Worm (Caenorhabditis elegans) whole organism, late embryonic: Measurements from ENCODE around the gene F41E6.8.

ENCODE experiments used
- C08G9.2 ChIP-seq: sonication (generic microtip); optimal IDR thresholded peaks from 2 replicates; lab custom pipeline; 2016; ENCODE audit warnings: mild to moderate bottlenecking, missing genetic modification characterization, moderate library complexity, missing compliant biosample characterization
- C38D4.7 ChIP-seq: fragments of 200-800 bp; sonication (Bioruptor generic); optimal IDR thresholded peaks from 2 replicates; lab custom pipeline; 2018; ENCODE audit warnings: mild to moderate bottlenecking, missing genetic modification characterization, moderate library complexity, missing compliant biosample characterization
- F13H6.1 ChIP-seq: sonication (generic microtip); optimal IDR thresholded peaks from 2 replicates; lab custom pipeline; 2016; ENCODE audit warnings: missing genetic modification characterization, missing compliant biosample characterization
- K02D7.2 ChIP-seq: sonication (generic microtip); optimal IDR thresholded peaks from 2 replicates; lab custom pipeline; 2017; ENCODE audit warnings: mild to moderate bottlenecking, missing genetic modification characterization, missing compliant biosample characterization
- K09A11.1 ChIP-seq: sonication (generic microtip); optimal IDR thresholded peaks from 2 replicates; lab custom pipeline; 2017; ENCODE audit warnings: antibody characterized with exemption, mild to moderate bottlenecking, missing genetic modification characterization, missing compliant biosample characterization; ENCODE audit not compliant: insufficient read depth
- ahr-1 ChIP-seq: sonication (generic microtip); optimal IDR thresholded peaks from 2 replicates; lab custom pipeline; 2016; ENCODE audit warnings: missing genetic modification characterization, missing compliant biosample characterization
- ceh-14 ChIP-seq: sonication (generic microtip); optimal IDR thresholded peaks from 2 replicates; lab custom pipeline; 2016; ENCODE audit warnings: missing genotype, missing genetic modification characterization, missing compliant biosample characterization
- ceh-19 ChIP-seq: fragments of 200-800 bp; sonication (Bioruptor generic); optimal IDR thresholded peaks from 2 replicates; lab custom pipeline; 2018; ENCODE audit warnings: mild to moderate bottlenecking, missing genetic modification characterization, missing compliant biosample characterization
- ceh-2 ChIP-seq: sonication (generic microtip); optimal IDR thresholded peaks from 2 replicates; lab custom pipeline; 2016; ENCODE audit warnings: missing genotype, missing genetic modification characterization, missing compliant biosample characterization
- ceh-22 ChIP-seq: sonication (generic microtip); optimal IDR thresholded peaks from 2 replicates; lab custom pipeline; 2017; ENCODE audit warnings: missing biosample characterization, missing genetic modification characterization
- ceh-24 ChIP-seq: sonication (generic microtip); optimal IDR thresholded peaks from 2 replicates; lab custom pipeline; 2016; ENCODE audit warnings: mild to moderate bottlenecking, missing genetic modification characterization, missing compliant biosample characterization
- ceh-45 ChIP-seq: fragments of 200-800 bp; sonication (Bioruptor generic); IDR thresholded peaks from 2 replicates; pipeline ENCODE4 v1.3.6; 2022; ENCODE audit warnings: missing genetic modification reagents, missing genetic modification characterization, missing compliant biosample characterization
- ceh-6 ChIP-seq: fragments of 200-800 bp; sonication (Bioruptor generic); optimal IDR thresholded peaks from 2 replicates; lab custom pipeline; 2018; ENCODE audit warnings: mild to moderate bottlenecking, missing genetic modification characterization, missing compliant biosample characterization
- dmd-4 ChIP-seq: sonication (generic microtip); optimal IDR thresholded peaks from 2 replicates; lab custom pipeline; 2016; ENCODE audit warnings: borderline replicate concordance, missing genetic modification characterization, missing compliant biosample characterization
- dve-1 ChIP-seq: sonication (generic microtip); optimal IDR thresholded peaks from 2 replicates; lab custom pipeline; 2017; ENCODE audit warnings: antibody characterized with exemption, mild to moderate bottlenecking, missing genetic modification characterization, missing compliant biosample characterization
- elt-2 ChIP-seq: sonication (generic microtip); optimal IDR thresholded peaks from 2 replicates; lab custom pipeline; 2016; ENCODE audit warnings: missing genetic modification reagents, missing genetic modification characterization, missing compliant biosample characterization
- elt-4 ChIP-seq: sonication (generic microtip); optimal IDR thresholded peaks from 2 replicates; lab custom pipeline; 2016; ENCODE audit warnings: missing genetic modification characterization, missing compliant biosample characterization
- ets-4 ChIP-seq: sonication (generic microtip); optimal IDR thresholded peaks from 2 replicates; lab custom pipeline; 2016; ENCODE audit warnings: missing genetic modification characterization, missing compliant biosample characterization
- eyg-1 ChIP-seq: sonication (generic microtip); optimal IDR thresholded peaks from 2 replicates; lab custom pipeline; 2016; ENCODE audit warnings: missing genotype, missing genetic modification characterization, missing compliant biosample characterization
- fax-1 ChIP-seq: sonication (generic microtip); optimal IDR thresholded peaks from 2 replicates; lab custom pipeline; 2016; ENCODE audit warnings: missing genotype, missing genetic modification characterization, missing compliant biosample characterization
- fkh-10 ChIP-seq: fragments of 150-350 bp; optimal IDR thresholded peaks from 2 replicates; lab custom pipeline; 2014; ENCODE audit warnings: missing biosample characterization, missing genetic modification reagents, missing genetic modification characterization
- gmeb-2 ChIP-seq: sonication (generic microtip); optimal IDR thresholded peaks from 2 replicates; lab custom pipeline; 2016; ENCODE audit warnings: missing genetic modification characterization, inconsistent platforms, missing compliant biosample characterization
- hlh-13 ChIP-seq: fragments of 200-800 bp; sonication (Bioruptor generic); optimal IDR thresholded peaks from 2 replicates; lab custom pipeline; 2018; ENCODE audit warnings: mild to moderate bottlenecking, missing genetic modification characterization, missing compliant biosample characterization
- hlh-30 ChIP-seq: sonication (generic microtip); optimal IDR thresholded peaks from 2 replicates; lab custom pipeline; 2017; ENCODE audit warnings: antibody characterized with exemption, missing genetic modification characterization, missing compliant biosample characterization; ENCODE audit not compliant: insufficient read depth
- hlh-8 ChIP-seq: sonication (generic microtip); optimal IDR thresholded peaks from 2 replicates; lab custom pipeline; 2016; ENCODE audit warnings: missing genotype, missing genetic modification characterization, missing compliant biosample characterization
- lim-6 ChIP-seq: sonication (generic microtip); optimal IDR thresholded peaks from 2 replicates; lab custom pipeline; 2016; ENCODE audit warnings: missing genetic modification characterization, missing compliant biosample characterization
- lin-11 ChIP-seq: fragments of 200-800 bp; sonication (Bioruptor generic); optimal IDR thresholded peaks from 2 replicates; lab custom pipeline; 2018; ENCODE audit warnings: mild to moderate bottlenecking, missing genetic modification characterization, missing compliant biosample characterization
- madf-2 ChIP-seq: sonication (generic microtip); optimal IDR thresholded peaks from 2 replicates; lab custom pipeline; 2017; ENCODE audit warnings: missing genetic modification characterization, missing compliant biosample characterization
- nhr-11 ChIP-seq: fragments of 150-350 bp; optimal IDR thresholded peaks from 2 replicates; lab custom pipeline; 2014; ENCODE audit warnings: missing biosample characterization, missing genetic modification characterization
- nhr-232 ChIP-seq: sonication (generic microtip); optimal IDR thresholded peaks from 2 replicates; lab custom pipeline; 2016; ENCODE audit warnings: missing genetic modification characterization, missing compliant biosample characterization
- npax-4 ChIP-seq: sonication (generic microtip); optimal IDR thresholded peaks from 2 replicates; lab custom pipeline; 2016; ENCODE audit warnings: missing genetic modification characterization, missing compliant biosample characterization
- odd-2 ChIP-seq: sonication (generic microtip); optimal IDR thresholded peaks from 2 replicates; lab custom pipeline; 2017; ENCODE audit warnings: antibody characterized with exemption, mild to moderate bottlenecking, missing genetic modification characterization, missing compliant biosample characterization
- pag-3 ChIP-seq: sonication (generic microtip); optimal IDR thresholded peaks from 2 replicates; lab custom pipeline; 2016; ENCODE audit warnings: missing compliant biosample characterization, missing genetic modification characterization, borderline replicate concordance
- pat-9 ChIP-seq: fragments of 200-800 bp; sonication (Bioruptor generic); optimal IDR thresholded peaks from 2 replicates; lab custom pipeline; 2018; ENCODE audit warnings: mild to moderate bottlenecking, missing genetic modification characterization, moderate library complexity, missing compliant biosample characterization
- pax-1 ChIP-seq: fragments of 150-350 bp; optimal IDR thresholded peaks from 2 replicates; lab custom pipeline; 2014; ENCODE audit warnings: missing biosample characterization, missing genetic modification characterization
- pha-2 ChIP-seq: sonication (generic microtip); optimal IDR thresholded peaks from 2 replicates; lab custom pipeline; 2017; ENCODE audit warnings: mild to moderate bottlenecking, missing genetic modification characterization, missing compliant biosample characterization
- pha-4 ChIP-seq: fragments of 150-350 bp; optimal IDR thresholded peaks from 2 replicates; lab custom pipeline; 2018; ENCODE audit warnings: missing biosample characterization, missing genetic modification reagents, missing genetic modification characterization
- pqm-1 ChIP-seq: sonication (generic microtip); optimal IDR thresholded peaks from 2 replicates; lab custom pipeline; 2016; ENCODE audit warnings: missing genetic modification characterization, missing compliant biosample characterization
- pros-1 ChIP-seq: fragments of 150-350 bp; optimal IDR thresholded peaks from 2 replicates; lab custom pipeline; 2014; ENCODE audit warnings: missing biosample characterization, missing genetic modification reagents, missing genetic modification characterization
- ref-2 ChIP-seq: sonication (generic microtip); optimal IDR thresholded peaks from 2 replicates; lab custom pipeline; 2016; ENCODE audit warnings: missing genetic modification characterization, missing compliant biosample characterization
- rnt-1 ChIP-seq: sonication (generic microtip); optimal IDR thresholded peaks from 2 replicates; lab custom pipeline; 2016; ENCODE audit warnings: missing genetic modification characterization, missing compliant biosample characterization
- sox-2 ChIP-seq: fragments of 200-800 bp; sonication (Bioruptor generic); IDR thresholded peaks from 2 replicates; pipeline ENCODE4 v1.3.6; 2022; ENCODE audit warnings: missing genetic modification reagents, missing genetic modification characterization, missing compliant biosample characterization
- tbx-7 ChIP-seq: sonication (generic microtip); optimal IDR thresholded peaks from 2 replicates; lab custom pipeline; 2016; ENCODE audit warnings: missing genotype, missing genetic modification characterization, missing compliant biosample characterization
- ttx-3 ChIP-seq: sonication (generic microtip); optimal IDR thresholded peaks from 2 replicates; lab custom pipeline; 2016; ENCODE audit warnings: missing genetic modification reagents, missing genetic modification characterization, missing compliant biosample characterization
- unc-42 ChIP-seq: sonication (generic microtip); optimal IDR thresholded peaks from 2 replicates; lab custom pipeline; 2016; ENCODE audit warnings: missing genotype, missing genetic modification characterization, missing compliant biosample characterization
- unc-55 ChIP-seq: sonication (generic microtip); optimal IDR thresholded peaks from 2 replicates; lab custom pipeline; 2017; ENCODE audit warnings: missing biosample characterization, missing genetic modification reagents, missing genetic modification characterization
- unc-86 ChIP-seq: sonication (generic microtip); optimal IDR thresholded peaks from 2 replicates; lab custom pipeline; 2016; ENCODE audit warnings: missing genetic modification characterization, missing compliant biosample characterization
- zip-5 ChIP-seq: sonication (generic microtip); optimal IDR thresholded peaks from 2 replicates; lab custom pipeline; 2016; ENCODE audit warnings: missing genetic modification characterization, missing compliant biosample characterization
- ztf-16 ChIP-seq: sonication (generic microtip); optimal IDR thresholded peaks from 2 replicates; lab custom pipeline; 2017; ENCODE audit warnings: missing genetic modification characterization, missing compliant biosample characterization

Gene F41E6.8

DNA sequence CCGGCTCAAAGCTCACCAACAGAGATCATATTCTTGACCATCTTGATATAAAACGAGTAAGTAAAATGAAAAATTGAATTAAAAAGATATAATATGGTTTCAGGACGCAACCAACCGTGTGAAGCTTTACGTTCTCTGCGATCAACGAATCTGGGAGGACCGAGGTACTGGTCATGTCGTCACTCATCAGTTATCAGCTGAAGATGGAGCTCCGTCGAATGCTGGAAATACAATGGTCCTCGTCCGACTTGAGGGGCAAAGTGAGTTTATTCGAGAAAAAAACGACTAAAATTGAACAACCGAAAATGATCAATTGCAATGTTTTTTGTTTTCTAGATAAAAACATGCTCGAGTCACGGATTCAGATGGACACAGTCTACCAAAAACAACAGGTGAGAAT lies 7.2 kb upstream of the F41E6.8 start:
- no peak for TF ChIP-seq gmeb-2 (tag; lab: Kevin White, UChicago)
- TF ChIP-seq C38D4.7 (GFP tag; lab: Kevin White, UChicago), result no peak
- TF ChIP-seq unc-55 (GFP tag; lab: Kevin White, UChicago), result no peak
- TF ChIP-seq ref-2, result no peak
- TF ChIP-seq dve-1 (tag; lab: Kevin White, UChicago), result no peak
- TF ChIP-seq ets-4, result no peak
- no peak for TF ChIP-seq pag-3
- no peak for TF ChIP-seq dmd-4 (tag; lab: Kevin White, UChicago)
- no peak for TF ChIP-seq zip-5 (tag; lab: Kevin White, UChicago)
- no peak for TF ChIP-seq unc-42 (tag; lab: Kevin White, UChicago)
- TF ChIP-seq hlh-13 (GFP tag; lab: Kevin White, UChicago), result no peak
- no peak for TF ChIP-seq pha-4 (tag; lab: Kevin White, UChicago)
- TF ChIP-seq pqm-1 (tag; lab: Kevin White, UChicago), result no peak
- TF ChIP-seq pha-2, result no peak

DNA sequence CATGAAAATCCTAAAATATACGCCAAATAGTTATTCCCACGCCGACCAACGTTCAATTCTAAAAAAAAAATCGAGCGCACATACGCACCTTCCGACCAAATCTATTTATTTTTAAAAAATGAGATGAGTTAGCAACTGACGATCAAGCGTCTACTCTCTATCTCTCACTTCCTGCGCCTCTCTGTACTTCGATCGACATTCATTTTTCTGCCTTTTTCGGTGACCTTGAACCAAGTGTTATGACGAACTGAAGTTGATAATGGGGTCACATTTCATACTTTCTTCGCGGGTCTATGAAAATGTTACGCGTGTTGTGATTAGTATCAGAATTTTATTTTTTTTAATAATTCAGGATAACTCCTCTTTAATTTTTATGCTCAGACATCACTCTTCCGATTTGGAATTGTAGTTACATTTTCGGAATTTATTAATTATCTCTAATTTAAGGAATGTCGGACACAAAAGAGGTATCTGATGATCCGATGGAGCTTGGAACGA lies 6.1 kb upstream of the F41E6.8 start, which contains the start of gene smk-1:
Gene smk-1, plus strand, starts transcription at position 448 of the 498 bp plus-strand sequence.
- TF ChIP-seq sox-2 (GFP tag; lab: Robert Waterston, UW) (no peak), ceh-45 (GFP tag; lab: Robert Waterston, UW) (no peak), pat-9 (tag; lab: Kevin White, UChicago) (no peak), nhr-232 (tag; lab: Kevin White, UChicago) (no peak), lim-6 (no peak), eyg-1 (tag; lab: Kevin White, UChicago) (no peak), hlh-8 (tag; lab: Kevin White, UChicago) (no peak), lin-11 (no peak), K02D7.2 (tag; lab: Kevin White, UChicago) (no peak), hlh-13 (GFP tag; lab: Kevin White, UChicago) (no peak), C08G9.2 (tag; lab: Kevin White, UChicago) (no peak), ceh-2 (no peak)

DNA sequence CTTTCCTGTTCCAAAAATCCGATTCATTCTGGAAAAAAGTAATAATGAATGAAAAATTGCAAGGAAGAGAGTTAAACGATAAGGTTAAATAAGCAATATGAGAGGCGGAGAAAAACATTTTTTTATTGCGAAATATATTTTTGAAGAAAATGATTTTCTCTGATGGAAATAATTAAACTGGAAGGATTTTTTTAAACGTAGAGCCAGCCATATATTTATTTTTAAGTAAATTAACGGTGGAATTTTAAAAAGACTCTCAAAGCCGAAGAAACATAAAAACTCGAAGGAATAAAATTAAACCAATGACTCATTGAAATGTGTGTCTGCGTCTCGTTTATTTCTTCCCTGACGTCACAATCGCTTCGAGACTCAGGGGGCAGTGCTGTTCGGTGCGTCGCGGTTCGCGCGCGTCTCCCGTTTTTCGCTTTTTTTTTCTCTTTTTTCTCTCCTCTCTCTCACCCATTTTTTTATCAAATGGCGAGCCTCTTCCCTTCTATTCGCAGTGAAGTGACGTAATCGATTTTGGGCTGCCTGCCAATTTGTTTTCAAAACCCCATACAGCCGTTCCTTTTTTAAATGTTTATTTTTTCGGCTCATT lies 4.9 kb upstream of the F41E6.8 start, which contains the start of gene vps-60:
Gene vps-60, minus strand, starts transcription at position 30 of the 598 bp plus-strand sequence.
- TF ChIP-seq gmeb-2 (tag; lab: Kevin White, UChicago) (no peak), K09A11.1 (tag; lab: Kevin White, UChicago) (no peak), rnt-1 (tag; lab: Kevin White, UChicago) (peak; percentile 58), ceh-22 (tag; lab: Kevin White, UChicago) (no peak), fkh-10 (GFP tag; lab: Kevin White, UChicago) (no peak), pax-1 (tag; lab: Kevin White, UChicago) (peak; percentile 9), fax-1 (no peak), tbx-7 (no peak), pros-1 (tag; lab: Kevin White, UChicago) (no peak), hlh-30 (tag; lab: Kevin White, UChicago) (peak; percentile 59), ahr-1 (tag; lab: Kevin White, UChicago) (no peak), ceh-24 (tag; lab: Kevin White, UChicago) (no peak), nhr-11 (tag; lab: Kevin White, UChicago) (no peak), ceh-6 (GFP tag; lab: Kevin White, UChicago) (no peak), ceh-2 (peak; percentile 13), madf-2 (tag; lab: Kevin White, UChicago) (no peak), odd-2 (tag; lab: Kevin White, UChicago) (no peak), dve-1 (tag; lab: Kevin White, UChicago) (peak; percentile 48), ceh-19 (GFP tag; lab: Kevin White, UChicago) (no peak), ztf-16 (tag; lab: Kevin White, UChicago) (peak; percentile 7), F13H6.1 (tag; lab: Kevin White, UChicago) (no peak), elt-4 (tag; lab: Kevin White, UChicago) (no peak), hlh-8 (tag; lab: Kevin White, UChicago) (no peak), elt-2 (tag; lab: Kevin White, UChicago) (peak; percentile 80), ets-4 (peak; percentile 34), ttx-3 (no peak), npax-4 (tag; lab: Kevin White, UChicago) (no peak), unc-86 (peak; percentile 9), pat-9 (tag; lab: Kevin White, UChicago) (no peak), ceh-14 (tag; lab: Kevin White, UChicago) (peak; percentile 82), sox-2 (GFP tag; lab: Robert Waterston, UW) (no peak)
